Fruit fly (Drosophila melanogaster) whole organism, embryonic: Measurements from ENCODE around the gene ATPsynO.

Experiments
- ATbp ChIP-seq: fragments of 200-800 bp; sonication (Bioruptor generic); optimal IDR thresholded peaks from 2 replicates; lab custom pipeline; 2017; ENCODE audit warnings: missing biosample characterization, mild to moderate bottlenecking, missing genetic modification characterization, missing genetic modification reagents
- C15 ChIP-seq: fragments of 200-800 bp; sonication (Bioruptor generic); IDR thresholded peaks from 3 replicates; pipeline ENCODE4 v1.3.6; 2022; ENCODE audit warnings: missing biosample characterization, missing genetic modification characterization
- CG10321 ChIP-seq: fragments of 200-800 bp; sonication (Bioruptor generic); IDR thresholded peaks from 2 replicates; pipeline ENCODE4 v1.3.6; 2022; ENCODE audit warnings: missing biosample characterization, missing genetic modification characterization
- CG11560 ChIP-seq: fragments of 200-800 bp; sonication (Bioruptor generic); IDR thresholded peaks from 3 replicates; pipeline ENCODE4 v1.3.6; 2022; ENCODE audit warnings: missing biosample characterization, missing genetic modification characterization
- CG15073 ChIP-seq: fragments of 200-800 bp; sonication (Bioruptor generic); optimal IDR thresholded peaks from 2 replicates; lab custom pipeline; 2016; ENCODE audit warnings: missing biosample characterization, missing genetic modification characterization
- CG15601 ChIP-seq: fragments of 200-800 bp; sonication (Bioruptor generic); optimal IDR thresholded peaks from 3 replicates; lab custom pipeline; 2019; ENCODE audit warnings: missing biosample characterization, mild to moderate bottlenecking, missing genetic modification characterization, moderate library complexity
- CG15696 ChIP-seq: fragments of 200-800 bp; sonication (Bioruptor generic); optimal IDR thresholded peaks from 2 replicates; lab custom pipeline; 2019; ENCODE audit warnings: missing biosample characterization, mild to moderate bottlenecking, missing genetic modification characterization, moderate library complexity
- CG16779 ChIP-seq: fragments of 200-800 bp; sonication (Bioruptor generic); IDR thresholded peaks from 2 replicates; pipeline ENCODE4 v1.3.6; 2022; ENCODE audit warnings: missing biosample characterization, missing genetic modification characterization
- CG16813 ChIP-seq: fragments of 200-800 bp; sonication (Bioruptor generic); IDR thresholded peaks from 3 replicates; pipeline ENCODE4 v1.3.6; 2022; ENCODE audit warnings: missing biosample characterization, missing genetic modification characterization; ENCODE audit not compliant: partially characterized antibody
- CG17359 ChIP-seq: fragments of 200-800 bp; sonication (Bioruptor generic); optimal IDR thresholded peaks from 3 replicates; lab custom pipeline; 2018; ENCODE audit warnings: missing biosample characterization, mild to moderate bottlenecking, missing genetic modification characterization, moderate library complexity
- CG17802 ChIP-seq: fragments of 200-800 bp; sonication (Bioruptor generic); optimal IDR thresholded peaks from 2 replicates; lab custom pipeline; 2018; ENCODE audit warnings: missing biosample characterization, mild to moderate bottlenecking, missing genetic modification characterization, moderate library complexity
- CG17912 ChIP-seq: fragments of 200-800 bp; sonication (Bioruptor generic); optimal IDR thresholded peaks from 2 replicates; lab custom pipeline; 2018; ENCODE audit warnings: missing biosample characterization, mild to moderate bottlenecking, missing genetic modification characterization
- CG18476 ChIP-seq: fragments of 200-800 bp; sonication (Bioruptor generic); optimal IDR thresholded peaks from 2 replicates; lab custom pipeline; 2016; ENCODE audit warnings: missing biosample characterization, mild to moderate bottlenecking, missing genetic modification characterization
- CG33213 ChIP-seq: fragments of 200-800 bp; sonication (Bioruptor generic); optimal IDR thresholded peaks from 3 replicates; lab custom pipeline; 2016; ENCODE audit warnings: missing biosample characterization, missing genetic modification characterization
- CG43689 ChIP-seq: fragments of 200-800 bp; sonication (Bioruptor generic); IDR thresholded peaks from 2 replicates; pipeline ENCODE4 v1.3.6; 2022; ENCODE audit warnings: missing biosample characterization, missing genetic modification characterization
- CG4404 ChIP-seq: fragments of 200-800 bp; sonication (Bioruptor generic); IDR thresholded peaks from 2 replicates; pipeline ENCODE4 v1.3.6; 2022; ENCODE audit warnings: missing biosample characterization, missing genetic modification characterization
- CG7357 ChIP-seq: fragments of 200-800 bp; sonication (Bioruptor generic); IDR thresholded peaks from 3 replicates; pipeline ENCODE4 v1.3.6; 2022; ENCODE audit warnings: missing biosample characterization, missing genetic modification characterization
- CG7556 ChIP-seq: fragments of 200-800 bp; sonication (Bioruptor generic); optimal IDR thresholded peaks from 2 replicates; lab custom pipeline; 2017; ENCODE audit warnings: missing biosample characterization, mild to moderate bottlenecking, missing genetic modification characterization
- CG7745 ChIP-seq: fragments of 200-800 bp; sonication (Bioruptor generic); optimal IDR thresholded peaks from 2 replicates; lab custom pipeline; 2018; ENCODE audit warnings: missing biosample characterization, mild to moderate bottlenecking, missing genetic modification characterization, moderate library complexity
- CG9609 ChIP-seq: fragments of 200-800 bp; sonication (Bioruptor generic); optimal IDR thresholded peaks from 3 replicates; lab custom pipeline; 2016; ENCODE audit warnings: missing biosample characterization, missing genetic modification characterization
- CG9876 ChIP-seq: fragments of 200-800 bp; sonication (Bioruptor generic); optimal IDR thresholded peaks from 2 replicates; lab custom pipeline; 2016; ENCODE audit warnings: missing biosample characterization, missing genetic modification characterization
- D19A ChIP-seq: fragments of 200-800 bp; optimal IDR thresholded peaks from 3 replicates; lab custom pipeline; 2019; ENCODE audit warnings: missing biosample characterization, mild to moderate bottlenecking, missing genetic modification characterization, moderate library complexity
- Dad ChIP-seq: fragments of 200-800 bp; sonication (Bioruptor generic); optimal IDR thresholded peaks from 3 replicates; lab custom pipeline; 2016; ENCODE audit warnings: missing biosample characterization, missing genetic modification characterization
- ERR ChIP-seq: fragments of 200-800 bp; sonication (Bioruptor generic); optimal IDR thresholded peaks from 2 replicates; lab custom pipeline; 2016; ENCODE audit warnings: missing biosample characterization, missing genetic modification characterization
- Eip74EF ChIP-seq, 2 experiments: fragments of 200-800 bp in 1 of 2; fragments of >200 bp in 1 of 2; sonication (Bioruptor generic) in 1 of 2; optimal IDR thresholded peaks; 2 replicates each; lab custom pipeline; 2017 to 2019; ENCODE audit warnings: missing biosample characterization in 2 of 2, missing genetic modification characterization in 2 of 2, mild to moderate bottlenecking in 1 of 2, moderate library complexity in 1 of 2
- HLH3B ChIP-seq: fragments of 200-800 bp; sonication (Bioruptor generic); IDR thresholded peaks from 2 replicates; pipeline ENCODE4 v1.3.6; 2022; ENCODE audit warnings: missing biosample characterization, missing genetic modification characterization
- HLH54F ChIP-seq: fragments of 200-800 bp; sonication (Bioruptor generic); optimal IDR thresholded peaks from 3 replicates; lab custom pipeline; 2016; ENCODE audit warnings: missing biosample characterization, missing genetic modification characterization
- Scr ChIP-seq: fragments of 200-800 bp; sonication (Bioruptor generic); IDR thresholded peaks from 2 replicates; pipeline ENCODE4 v1.3.6; 2022; ENCODE audit warnings: missing biosample characterization, missing genetic modification characterization; ENCODE audit not compliant: partially characterized antibody
- Trl ChIP-seq, 3 experiments: fragments of >200 bp in 2 of 3; fragments of 200-800 bp in 1 of 3; sonication (Bioruptor generic) in 1 of 3; optimal IDR thresholded peaks; 2 replicates in 1 of 3; 3 replicates in 2 of 3; lab custom pipeline; 2016 to 2017; ENCODE audit warnings: missing biosample characterization in 1 of 3, missing genetic modification characterization in 1 of 3
- al ChIP-seq: fragments of 200-800 bp; sonication (Bioruptor generic); IDR thresholded peaks from 2 replicates; pipeline ENCODE4 v1.3.6; 2022; ENCODE audit warnings: missing biosample characterization, missing genetic modification characterization
- crol ChIP-seq: fragments of 200-800 bp; sonication (Bioruptor generic); IDR thresholded peaks from 2 replicates; pipeline ENCODE4 v1.3.6; 2022; ENCODE audit warnings: missing biosample characterization, missing genetic modification characterization
- crp ChIP-seq, 2 experiments: fragments of 200-800 bp; sonication (Bioruptor generic); optimal IDR thresholded peaks; 2 replicates in 1 of 2; 3 replicates in 1 of 2; lab custom pipeline; 2017; ENCODE audit warnings: missing biosample characterization in 2 of 2, missing genetic modification characterization in 2 of 2, mild to moderate bottlenecking in 1 of 2, moderate library complexity in 1 of 2
- dmrt11E ChIP-seq: fragments of 200-800 bp; sonication (Bioruptor generic); optimal IDR thresholded peaks from 3 replicates; lab custom pipeline; 2018; ENCODE audit warnings: missing biosample characterization, mild to moderate bottlenecking, missing genetic modification characterization, moderate library complexity
- dysf ChIP-seq: fragments of 200-800 bp; sonication (Bioruptor generic); IDR thresholded peaks from 3 replicates; pipeline ENCODE4 v1.3.6; 2022; ENCODE audit warnings: missing biosample characterization, missing genetic modification characterization
- emc ChIP-seq: fragments of 200-800 bp; sonication (Bioruptor generic); optimal IDR thresholded peaks from 2 replicates; lab custom pipeline; 2016; ENCODE audit warnings: missing biosample characterization, missing genetic modification characterization
- ems ChIP-seq: fragments of 200-800 bp; sonication (Bioruptor generic); optimal IDR thresholded peaks from 3 replicates; lab custom pipeline; 2016; ENCODE audit warnings: missing biosample characterization, missing genetic modification characterization
- fd102C ChIP-seq: fragments of 200-800 bp; sonication (Bioruptor generic); optimal IDR thresholded peaks from 2 replicates; lab custom pipeline; 2018; ENCODE audit warnings: missing biosample characterization, mild to moderate bottlenecking, missing genetic modification characterization, moderate library complexity
- fd3F ChIP-seq: fragments of 200-800 bp; sonication (Bioruptor generic); optimal IDR thresholded peaks from 2 replicates; lab custom pipeline; 2018; ENCODE audit warnings: missing biosample characterization, mild to moderate bottlenecking, missing genetic modification characterization, moderate library complexity
- fru ChIP-seq: fragments of >200 bp; optimal IDR thresholded peaks from 2 replicates; lab custom pipeline; 2017
- gem ChIP-seq: fragments of 200-800 bp; sonication (Bioruptor generic); optimal IDR thresholded peaks from 2 replicates; lab custom pipeline; 2019; ENCODE audit warnings: missing biosample characterization, mild to moderate bottlenecking, missing genetic modification characterization, moderate library complexity
- grau ChIP-seq: fragments of 200-800 bp; optimal IDR thresholded peaks from 3 replicates; lab custom pipeline; 2019; ENCODE audit warnings: missing biosample characterization, mild to moderate bottlenecking, missing genetic modification characterization, moderate library complexity
- inv ChIP-seq: fragments of 200-800 bp; sonication (Bioruptor generic); IDR thresholded peaks from 2 replicates; pipeline ENCODE4 v1.3.6; 2022; ENCODE audit warnings: missing biosample characterization, missing genetic modification characterization; ENCODE audit not compliant: partially characterized antibody
- kay ChIP-seq: fragments of 200-800 bp; sonication (Bioruptor generic); optimal IDR thresholded peaks from 2 replicates; lab custom pipeline; 2016; ENCODE audit warnings: missing biosample characterization, missing genetic modification characterization
- mirr ChIP-seq: fragments of 200-800 bp; sonication (Bioruptor generic); optimal IDR thresholded peaks from 3 replicates; lab custom pipeline; 2018; ENCODE audit warnings: missing biosample characterization, mild to moderate bottlenecking, missing genetic modification characterization
- peb ChIP-seq: fragments of 200-800 bp; sonication (Bioruptor generic); IDR thresholded peaks from 2 replicates; pipeline ENCODE4 v1.3.6; 2022; ENCODE audit warnings: missing biosample characterization, missing genetic modification characterization
- run ChIP-seq: fragments of 200-800 bp; sonication (Bioruptor generic); optimal IDR thresholded peaks from 3 replicates; lab custom pipeline; 2018; ENCODE audit warnings: missing biosample characterization, mild to moderate bottlenecking, missing genetic modification characterization
- sim ChIP-seq: fragments of 200-800 bp; sonication (Bioruptor generic); IDR thresholded peaks from 2 replicates; pipeline ENCODE4 v1.3.6; 2022; ENCODE audit warnings: missing biosample characterization, missing genetic modification characterization
- stc ChIP-seq: fragments of 200-800 bp; sonication (Bioruptor generic); IDR thresholded peaks from 2 replicates; pipeline ENCODE4 v1.3.6; 2022; ENCODE audit warnings: missing biosample characterization, missing genetic modification characterization
- z ChIP-seq: fragments of 200-800 bp; sonication (Bioruptor generic); IDR thresholded peaks from 3 replicates; pipeline ENCODE4 v1.3.6; 2022; ENCODE audit warnings: missing biosample characterization, missing genetic modification characterization
- zf30C ChIP-seq: fragments of 200-800 bp; sonication (Bioruptor generic); optimal IDR thresholded peaks from 3 replicates; lab custom pipeline; 2018; ENCODE audit warnings: missing biosample characterization, mild to moderate bottlenecking, missing genetic modification characterization

ATPsynO gene

DNA sequence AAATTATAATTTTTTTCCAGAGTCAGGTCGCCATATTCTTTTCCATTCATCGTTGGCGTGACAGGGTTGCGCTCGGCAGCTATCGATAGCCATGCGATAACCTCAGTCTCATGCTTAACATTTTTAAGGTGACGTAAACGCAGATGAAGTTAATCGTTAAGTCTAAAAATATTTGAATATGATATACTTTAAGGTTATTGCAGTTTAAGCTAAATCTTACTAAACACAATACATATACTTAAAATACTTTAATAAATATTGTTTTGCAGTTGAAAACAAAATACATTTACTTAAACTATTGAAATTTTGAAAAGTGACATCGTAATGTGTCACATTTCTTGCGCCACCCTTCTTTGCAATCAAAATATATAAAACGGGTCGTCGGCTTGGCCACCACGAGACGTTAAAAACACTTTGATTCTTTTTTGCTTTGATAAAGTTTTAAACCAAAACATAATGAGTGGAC is 9.8 kb downstream of the ATPsynO start, which contains the start of the genes Cp190 and CG4338 (continued):
- TF ChIP-seq Eip74EF (GFP tag; optimal IDR thresholded peaks at IDR 0.05; lab: Kevin White, UChicago) (peak in 1 of 2 experiments; percentile 98), crol (GFP tag; lab: Robert Waterston, UW) (peak; percentile 71), grau (tag; lab: Kevin White, UChicago) (peak; percentile 98), HLH3B (peak; percentile 96), Dad (GFP tag; lab: Kevin White, UChicago) (peak; percentile 87), CG7745 (tag; lab: Kevin White, UChicago) (peak; percentile 80), ATbp (GFP tag; lab: Kevin White, UChicago) (peak; percentile 96), CG4404 (GFP tag; lab: Robert Waterston, UW) (peak; percentile 97), run (tag; lab: Kevin White, UChicago) (peak; percentile 96), CG17912 (GFP tag; lab: Kevin White, UChicago) (peak; percentile 93), CG9876 (peak; percentile 66), CG10321 (GFP tag; lab: Robert Waterston, UW) (peak; percentile 80), dmrt11E (tag; lab: Kevin White, UChicago) (peak; percentile 99), Trl (optimal IDR thresholded peaks at IDR 0.05; lab: Kevin White, UChicago) (no peak), Trl (GFP tag; optimal IDR thresholded peaks at IDR 0.05; lab: Kevin White, UChicago) (peak; percentile 90), emc (peak; percentile 78), stc (GFP tag; lab: Robert Waterston, UW) (peak; percentile 96), ems (GFP tag; lab: Kevin White, UChicago) (peak; percentile 92), gem (tag; lab: Kevin White, UChicago) (peak; percentile 99), HLH54F (peak; percentile 90), CG15073 (GFP tag; lab: Kevin White, UChicago) (peak; percentile 78), sim (GFP tag; lab: Robert Waterston, UW) (peak; percentile 91), crp (GFP tag; optimal IDR thresholded peaks at IDR 0.05; lab: Kevin White, UChicago) (peak; percentile 6 to 70), fd102C (GFP tag; lab: Kevin White, UChicago) (peak; percentile 84), CG17802 (tag; lab: Kevin White, UChicago) (peak; percentile 86), CG11560 (tag; lab: Robert Waterston, UW) (peak; percentile 90), peb (peak; percentile 93), C15 (peak; percentile 86), ERR (GFP tag; lab: Kevin White, UChicago) (peak; percentile 67), CG15696 (tag; lab: Kevin White, UChicago) (peak; percentile 99), CG16813 (GFP tag; lab: Robert Waterston, UW) (peak; percentile 85), z (GFP tag; lab: Robert Waterston, UW) (peak; percentile 64; the same call in 1 of the 3 replicates), CG17359 (peak; percentile 98), fd3F (GFP tag; lab: Kevin White, UChicago) (peak; percentile 98), D19A (tag; lab: Kevin White, UChicago) (peak; percentile 96), kay (peak; percentile 95), CG43689 (GFP tag; lab: Robert Waterston, UW) (peak; percentile 85; the same call in 1 of the 2 replicates), Scr (peak; percentile 76), CG33213 (GFP tag; lab: Kevin White, UChicago) (peak; percentile 85), al (GFP tag; lab: Robert Waterston, UW) (peak; percentile 96), CG7357 (GFP tag; lab: Robert Waterston, UW) (peak; percentile 91), dysf (GFP tag; lab: Robert Waterston, UW) (peak; percentile 98), CG15601 (tag; lab: Kevin White, UChicago) (peak; percentile 98), inv (GFP tag; lab: Robert Waterston, UW) (peak; percentile 71), CG7556 (peak; percentile 98), zf30C (GFP tag; lab: Kevin White, UChicago) (peak; percentile 59), mirr (GFP tag; lab: Kevin White, UChicago) (peak; percentile 97), CG18476 (peak; percentile 98), CG9609 (GFP tag; lab: Kevin White, UChicago) (peak; percentile 89), fru (no peak), CG16779 (GFP tag; lab: Robert Waterston, UW) (peak; percentile 88)
